Worm (Caenorhabditis elegans): ENCODE results near the gene F59B1.10.
A peak's percentile ranks its signal among the peaks of the same experiment; 100 is the strongest.

The F59B1.10 gene

DNA sequence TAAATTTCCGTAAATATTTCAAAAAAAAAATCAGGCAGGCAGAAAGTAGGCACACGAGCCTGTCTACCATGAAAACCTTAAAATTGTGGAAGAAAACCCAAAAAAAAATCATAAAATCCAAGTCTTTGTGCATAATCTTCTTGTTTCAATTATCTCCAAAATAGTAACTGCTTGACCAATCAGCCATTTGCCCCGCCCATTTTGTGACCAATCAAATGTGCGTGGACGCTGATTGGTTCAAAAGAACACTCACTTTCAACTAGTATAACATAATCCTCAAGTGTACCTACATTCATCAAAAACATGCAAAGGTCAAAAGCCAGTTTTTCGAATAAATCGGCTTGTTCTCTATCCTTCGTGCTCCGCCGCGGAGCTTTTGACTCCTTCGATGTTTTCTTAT lies 30.8 kb upstream of the F59B1.10 start:
- peak; percentile 51 for TF ChIP-seq aha-1 (tag)
- TF ChIP-seq zip-2 (tag; optimal IDR thresholded peaks at IDR 0.05): no peak
- peak in 1 of 2 experiments; percentile 71 for TF ChIP-seq unc-62 (GFP tag; optimal IDR thresholded peaks at IDR 0.05 in 1 of 2)
- TF ChIP-seq unc-62 (tag; optimal IDR thresholded peaks at IDR 0.05): no peak

DNA sequence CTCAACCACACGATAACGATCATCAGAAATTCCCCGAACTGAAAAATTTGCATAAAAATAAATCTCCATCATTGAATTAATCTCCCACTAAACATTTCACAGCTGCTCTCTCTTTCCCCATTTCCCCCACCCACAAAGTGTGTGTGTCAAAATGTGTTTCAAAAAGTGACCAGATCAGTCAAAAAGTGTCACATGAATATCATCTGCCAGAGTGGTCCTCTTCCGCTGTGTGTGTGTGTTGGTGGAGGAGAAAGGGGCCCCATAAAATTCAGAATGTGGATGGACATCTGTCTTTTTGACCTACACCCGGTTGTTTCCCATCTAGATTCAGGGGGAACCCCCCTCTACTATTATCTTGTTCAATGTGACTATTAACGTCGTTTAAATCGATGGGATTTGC lies 29.4 kb upstream of the F59B1.10 start:
- TF ChIP-seq rbr-2 (tag; optimal IDR thresholded peaks at IDR 0.05): no peak
- TF ChIP-seq dmd-8 (GFP tag; IDR thresholded peaks at IDR 0.05): no peak
- no peak for TF ChIP-seq pqm-1 (tag; optimal IDR thresholded peaks at IDR 0.05)
- TF ChIP-seq ztf-7 (tag; optimal IDR thresholded peaks at IDR 0.05): no peak
- peak; percentile 41 for TF ChIP-seq hlh-11 (tag; optimal IDR thresholded peaks at IDR 0.05)
- peak; percentile 16 for TF ChIP-seq nhr-11 (tag; optimal IDR thresholded peaks at IDR 0.05)
- no peak for TF ChIP-seq lim-7 (GFP tag; IDR thresholded peaks at IDR 0.05)
- no peak for TF ChIP-seq ctbp-1 (GFP tag; IDR thresholded peaks at IDR 0.05)
- TF ChIP-seq hlh-30 (tag; optimal IDR thresholded peaks at IDR 0.05; ENCODE audit: insufficient read depth): peak; percentile 45
- no peak for TF ChIP-seq T20F7.1 (GFP tag; optimal IDR thresholded peaks at IDR 0.05)
- TF ChIP-seq R02D3.7 (tag; optimal IDR thresholded peaks at IDR 0.05): no peak
- no peak for TF ChIP-seq mxl-2 (GFP tag; conservative IDR thresholded peaks at IDR 0.05)

DNA sequence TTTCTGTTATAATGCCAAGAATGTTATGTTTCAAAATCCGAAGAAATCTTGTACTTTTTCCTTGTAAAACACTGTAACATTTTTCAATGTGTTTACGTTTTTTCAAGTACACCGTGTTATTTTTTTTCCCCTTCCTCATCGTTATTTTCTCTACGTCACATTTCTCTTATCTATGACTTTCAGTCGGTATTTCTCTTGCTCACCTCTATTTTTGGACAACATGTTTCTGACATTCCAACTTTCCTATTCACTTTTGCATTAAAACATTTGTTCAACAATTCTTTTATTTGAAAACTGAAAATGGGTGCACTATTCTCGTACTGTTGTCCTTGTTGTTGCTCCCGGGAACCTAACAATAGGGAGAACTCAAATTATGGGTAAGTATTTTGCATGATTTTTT lies 25.3 kb upstream of the F59B1.10 start, which contains the start of gene pals-33:
Gene pals-33, plus strand, starts transcription at position 301 of the 400 bp plus-strand sequence.
- TF ChIP-seq Y105C5A.15 (GFP tag; IDR thresholded peaks at IDR 0.05): no peak
- TF ChIP-seq aha-1 (tag): peak; percentile 27
- TF ChIP-seq daf-16 (GFP tag; optimal IDR thresholded peaks at IDR 0.05): no peak
- TF ChIP-seq daf-16 (tag; optimal IDR thresholded peaks at IDR 0.05): peak; percentile 56

DNA sequence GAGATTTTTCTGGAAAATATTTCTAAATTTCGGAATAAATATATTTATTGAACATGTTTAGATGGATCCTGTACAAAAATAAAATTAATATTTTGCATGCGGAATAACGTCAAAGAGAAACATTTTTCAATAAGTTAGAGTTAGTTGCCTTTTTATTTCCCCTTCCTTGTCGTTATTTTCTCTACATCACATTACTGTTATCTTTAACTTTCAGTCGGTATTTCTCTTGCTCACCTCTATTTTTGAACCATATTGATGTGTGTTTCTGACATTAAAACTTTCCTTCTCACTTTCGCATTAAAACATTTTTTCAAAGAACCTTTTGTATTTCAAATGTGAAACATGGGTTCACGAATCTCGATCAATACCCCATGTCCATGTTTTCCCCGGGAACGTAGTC lies 22.7 kb upstream of the F59B1.10 start, which contains the start of gene Y39H10B.3:
Gene Y39H10B.3, plus strand, starts transcription at position 301 of the 400 bp plus-strand sequence.
- TF ChIP-seq fkh-10 (GFP tag; optimal IDR thresholded peaks at IDR 0.05): no peak
- TF ChIP-seq skn-1 (tag; optimal IDR thresholded peaks at IDR 0.05): no peak
- TF ChIP-seq fos-1 (tag; optimal IDR thresholded peaks at IDR 0.05): no peak
- no peak for TF ChIP-seq php-3 (GFP tag; IDR thresholded peaks at IDR 0.05)
- TF ChIP-seq daf-16 (GFP tag; optimal IDR thresholded peaks at IDR 0.05): no peak
- TF ChIP-seq daf-16 (tag; optimal IDR thresholded peaks at IDR 0.05): no peak
- TF ChIP-seq ceh-20 (GFP tag; IDR thresholded peaks at IDR 0.05): no peak
- no peak for TF ChIP-seq sdz-12 (GFP tag; optimal IDR thresholded peaks at IDR 0.05)
- TF ChIP-seq D1046.2 (GFP tag; IDR thresholded peaks at IDR 0.05): no peak
- no peak for TF ChIP-seq zip-2 (tag; optimal IDR thresholded peaks at IDR 0.05)
- no peak for TF ChIP-seq lin-15B (tag; optimal IDR thresholded peaks at IDR 0.05)
- no peak for TF ChIP-seq F49E8.2 (tag; optimal IDR thresholded peaks at IDR 0.05; ENCODE audit: borderline replicate concordance)
- no peak for TF ChIP-seq mxl-3 (GFP tag; optimal IDR thresholded peaks at IDR 0.05)
- no peak for TF ChIP-seq unc-39 (tag; optimal IDR thresholded peaks at IDR 0.05)
- TF ChIP-seq lin-29 (GFP tag; IDR thresholded peaks at IDR 0.05): no peak

DNA sequence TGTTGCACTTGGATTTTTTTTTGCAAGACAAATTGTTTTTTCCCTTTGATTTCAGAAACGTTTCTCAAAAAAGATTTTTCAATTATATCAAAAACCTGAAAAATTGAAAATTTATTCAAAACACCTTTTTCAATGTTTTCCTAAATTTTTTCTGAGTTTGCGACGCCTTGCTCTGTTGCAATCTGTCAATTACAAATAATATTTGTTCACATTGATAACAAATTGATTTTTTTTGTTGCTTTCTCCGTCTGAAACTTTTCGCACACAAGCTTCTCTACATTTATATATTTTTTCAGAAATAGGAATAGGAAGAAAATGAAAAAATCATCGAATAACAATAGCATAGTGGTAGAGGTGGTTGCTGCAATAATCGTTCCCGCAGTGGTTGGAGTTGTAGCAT lies 20.7 kb upstream of the F59B1.10 start, which contains the start of gene Y39H10B.2:
Gene Y39H10B.2, plus strand, starts transcription at position 301 of the 400 bp plus-strand sequence.
- no peak for TF ChIP-seq zip-11 (GFP tag; IDR thresholded peaks at IDR 0.05)
- TF ChIP-seq nhr-77 (tag; optimal IDR thresholded peaks at IDR 0.05): no peak
- no peak for TF ChIP-seq mdl-1 (tag; optimal IDR thresholded peaks at IDR 0.05)
- no peak for TF ChIP-seq daf-16 (GFP tag; optimal IDR thresholded peaks at IDR 0.05)
- TF ChIP-seq daf-16 (tag; optimal IDR thresholded peaks at IDR 0.05): peak; percentile 42

DNA sequence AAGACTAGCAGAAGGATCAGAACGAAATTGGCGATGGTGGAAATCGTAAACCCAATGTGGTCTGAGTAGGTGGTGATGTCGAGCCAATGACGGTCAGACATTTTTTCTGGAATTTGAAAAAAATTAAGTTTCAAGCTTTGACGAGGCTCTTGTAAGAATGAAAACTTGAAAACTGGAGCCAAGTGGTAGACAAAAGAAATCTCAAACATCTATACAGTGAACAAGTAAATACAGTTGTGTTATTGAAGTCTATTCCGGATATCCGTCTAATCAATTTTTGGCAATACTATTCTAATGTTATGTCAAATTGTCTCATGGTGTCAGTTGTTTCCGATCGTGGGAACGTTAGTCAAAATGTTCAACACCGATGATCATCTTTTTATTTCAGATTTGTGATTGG lies 19.1 kb upstream of the F59B1.10 start, which contains the start of gene str-113:
Gene str-113, minus strand, starts transcription at position 101 of the 400 bp plus-strand sequence.
- no peak for TF ChIP-seq mxl-2 (GFP tag; conservative IDR thresholded peaks at IDR 0.05)
- TF ChIP-seq dve-1 (tag; optimal IDR thresholded peaks at IDR 0.05; ENCODE audit: insufficient read depth): no peak
- TF ChIP-seq sdz-12 (GFP tag; optimal IDR thresholded peaks at IDR 0.05): no peak
- no peak for TF ChIP-seq ztf-11 (tag; optimal IDR thresholded peaks at IDR 0.05)
- no peak for TF ChIP-seq nhr-25 (tag; optimal IDR thresholded peaks at IDR 0.05; ENCODE audit: borderline replicate concordance, insufficient read depth)
- TF ChIP-seq spr-1 (tag; optimal IDR thresholded peaks at IDR 0.05): no peak
- TF ChIP-seq dmd-9 (GFP tag; IDR thresholded peaks at IDR 0.05): no peak
- TF ChIP-seq daf-19 (GFP tag; conservative IDR thresholded peaks at IDR 0.05): no peak

Measured in whole organism, L4 larva.